Worm (Caenorhabditis elegans): ENCODE data around the gene ergi-1.

DNA sequence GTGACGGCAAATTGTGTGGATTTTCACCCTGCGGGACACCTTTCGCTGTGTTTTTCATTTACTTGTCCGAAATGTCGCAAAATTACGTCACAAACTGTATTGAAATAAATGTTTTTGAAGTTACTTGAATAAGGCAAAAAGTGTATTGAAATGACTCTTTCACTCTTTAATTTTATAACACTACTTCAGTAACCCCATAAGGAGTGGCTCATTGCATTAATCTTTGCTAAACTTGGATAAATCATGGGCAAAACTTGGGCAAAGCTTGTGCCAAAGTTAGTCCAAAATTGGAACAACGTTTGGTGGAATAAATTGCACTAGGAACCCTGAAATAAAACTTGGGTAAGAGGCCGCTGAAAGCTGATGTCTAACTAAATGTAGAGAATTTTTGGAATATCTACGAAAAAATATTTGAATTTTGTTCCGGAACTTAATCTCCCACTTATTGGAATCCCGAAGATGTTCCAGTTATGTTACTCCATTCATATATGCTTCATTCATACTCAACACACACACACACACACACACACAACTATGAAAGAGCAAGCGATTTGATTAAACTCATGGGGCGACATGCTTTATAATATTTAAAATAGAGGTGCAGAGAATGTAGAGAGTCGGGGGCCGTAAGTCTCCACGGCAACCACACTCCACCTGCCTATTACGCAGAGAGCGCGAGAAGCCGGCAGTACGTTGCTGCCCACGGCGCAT, 22.4 kb downstream of the ergi-1 start, which contains the start of gene Y102A11A.9:
- TF ChIP-seq fos-1 (tag; optimal IDR thresholded peaks at IDR 0.05) (no peak), tbx-2 (tag; optimal IDR thresholded peaks at IDR 0.05) (no peak), pqm-1 (tag; optimal IDR thresholded peaks at IDR 0.05) (no peak), fkh-10 (GFP tag; optimal IDR thresholded peaks at IDR 0.05) (no peak), jun-1 (tag; optimal IDR thresholded peaks at IDR 0.05) (no peak), nhr-77 (tag; optimal IDR thresholded peaks at IDR 0.05) (no peak), ama-1 (optimal IDR thresholded peaks at IDR 0.05) (no peak)

All from whole organism, L3 larva.